Fruit fly (Drosophila melanogaster) whole organism, embryonic: Measurements from ENCODE around the gene Hsp83.

ENCODE experiments used
- Abd-B ChIP-seq: fragments of 200-800 bp; sonication (Bioruptor generic); optimal IDR thresholded peaks from 2 replicates; lab custom pipeline; 2018; ENCODE audit warnings: missing biosample characterization, mild to moderate bottlenecking, missing genetic modification characterization, moderate library complexity
- Aef1 ChIP-seq: fragments of 200-800 bp; sonication (Bioruptor generic); IDR thresholded peaks from 3 replicates; pipeline ENCODE4 v1.3.6; 2022; ENCODE audit warnings: missing biosample characterization, missing genetic modification characterization
- Asciz ChIP-seq: fragments of 200-800 bp; sonication (Bioruptor generic); optimal IDR thresholded peaks from 2 replicates; lab custom pipeline; 2017; ENCODE audit warnings: missing biosample characterization, mild to moderate bottlenecking, missing genetic modification characterization, missing genetic modification reagents
- Atf3 ChIP-seq: fragments of 200-800 bp; sonication (Bioruptor generic); optimal IDR thresholded peaks from 3 replicates; lab custom pipeline; 2016; ENCODE audit warnings: missing biosample characterization, missing genetic modification characterization
- CG10209 ChIP-seq: fragments of 200-800 bp; sonication (Bioruptor generic); optimal IDR thresholded peaks from 3 replicates; lab custom pipeline; 2017; ENCODE audit warnings: missing biosample characterization, mild to moderate bottlenecking, missing genetic modification characterization, missing genetic modification reagents
- CG10654 ChIP-seq: fragments of 200-800 bp; sonication (Bioruptor generic); optimal IDR thresholded peaks from 2 replicates; lab custom pipeline; 2016; ENCODE audit warnings: missing biosample characterization, missing genetic modification characterization
- CG12299 ChIP-seq: fragments of 200-800 bp; sonication (Bioruptor generic); optimal IDR thresholded peaks from 2 replicates; lab custom pipeline; 2018; ENCODE audit warnings: missing biosample characterization, mild to moderate bottlenecking, missing genetic modification characterization
- CG12391 ChIP-seq: fragments of 200-800 bp; sonication (Bioruptor generic); optimal IDR thresholded peaks from 3 replicates; lab custom pipeline; 2018; ENCODE audit warnings: missing biosample characterization, mild to moderate bottlenecking, missing genetic modification characterization, moderate library complexity
- CG13775 ChIP-seq: fragments of 200-800 bp; sonication (Bioruptor generic); optimal IDR thresholded peaks from 3 replicates; lab custom pipeline; 2017; ENCODE audit warnings: missing biosample characterization, mild to moderate bottlenecking, missing genetic modification characterization
- CG17328 ChIP-seq: fragments of 200-800 bp; sonication (Bioruptor generic); IDR thresholded peaks from 2 replicates; pipeline ENCODE4 v1.3.6; 2022; ENCODE audit warnings: missing biosample characterization, missing genetic modification characterization
- CG17912 ChIP-seq: fragments of 200-800 bp; sonication (Bioruptor generic); optimal IDR thresholded peaks from 2 replicates; lab custom pipeline; 2018; ENCODE audit warnings: missing biosample characterization, mild to moderate bottlenecking, missing genetic modification characterization
- CG1832 ChIP-seq: fragments of 200-800 bp; sonication (Bioruptor generic); optimal IDR thresholded peaks from 2 replicates; lab custom pipeline; 2017; ENCODE audit warnings: missing biosample characterization, mild to moderate bottlenecking, missing genetic modification characterization, inconsistent platforms
- CG2116 ChIP-seq: fragments of 200-800 bp; sonication (Bioruptor generic); optimal IDR thresholded peaks from 3 replicates; lab custom pipeline; 2018; ENCODE audit warnings: missing biosample characterization, mild to moderate bottlenecking, missing genetic modification characterization
- CG3847 ChIP-seq: fragments of 200-800 bp; sonication (Bioruptor generic); IDR thresholded peaks from 2 replicates; pipeline ENCODE4 v1.3.6; 2022; ENCODE audit warnings: missing biosample characterization, missing genetic modification characterization
- CG42726 ChIP-seq: fragments of 200-800 bp; sonication (Bioruptor generic); IDR thresholded peaks from 2 replicates; pipeline ENCODE4 v1.3.6; 2022; ENCODE audit warnings: missing biosample characterization, missing genetic modification characterization; ENCODE audit not compliant: partially characterized antibody
- CG43689 ChIP-seq: fragments of 200-800 bp; sonication (Bioruptor generic); IDR thresholded peaks from 2 replicates; pipeline ENCODE4 v1.3.6; 2022; ENCODE audit warnings: missing biosample characterization, missing genetic modification characterization
- CG6813 ChIP-seq: fragments of 200-800 bp; sonication (Bioruptor generic); optimal IDR thresholded peaks from 2 replicates; lab custom pipeline; 2017; ENCODE audit warnings: missing biosample characterization, missing genetic modification characterization, mild to moderate bottlenecking, moderate library complexity, missing genetic modification reagents
- CG7839 ChIP-seq: fragments of 200-800 bp; sonication (Bioruptor generic); optimal IDR thresholded peaks from 3 replicates; lab custom pipeline; 2018; ENCODE audit warnings: missing biosample characterization, mild to moderate bottlenecking, missing genetic modification characterization, moderate library complexity
- CG9437 ChIP-seq: fragments of 200-800 bp; sonication (Bioruptor generic); optimal IDR thresholded peaks from 2 replicates; lab custom pipeline; 2018; ENCODE audit warnings: missing biosample characterization, mild to moderate bottlenecking, missing genetic modification characterization
- Chrac-16 ChIP-seq: fragments of 200-800 bp; sonication (Bioruptor generic); optimal IDR thresholded peaks from 3 replicates; lab custom pipeline; 2016; ENCODE audit warnings: missing biosample characterization, missing genetic modification characterization
- CrebB ChIP-seq: fragments of 200-800 bp; sonication (Bioruptor generic); optimal IDR thresholded peaks from 3 replicates; lab custom pipeline; 2018; ENCODE audit warnings: missing biosample characterization, mild to moderate bottlenecking, missing genetic modification characterization
- Dip2 ChIP-seq: fragments of 200-800 bp; sonication (Bioruptor generic); IDR thresholded peaks from 2 replicates; pipeline ENCODE4 v1.3.6; 2022; ENCODE audit warnings: missing biosample characterization, missing genetic modification characterization
- Dip3 ChIP-seq: fragments of 200-800 bp; sonication (Bioruptor generic); optimal IDR thresholded peaks from 3 replicates; lab custom pipeline; 2016; ENCODE audit warnings: missing biosample characterization, missing genetic modification characterization
- HLH4C ChIP-seq: fragments of 200-800 bp; sonication (Bioruptor generic); IDR thresholded peaks from 3 replicates; pipeline ENCODE4 v1.3.6; 2022; ENCODE audit warnings: missing biosample characterization, missing genetic modification characterization; ENCODE audit not compliant: partially characterized antibody
- Hr3 ChIP-seq: fragments of 200-800 bp; sonication (Bioruptor generic); optimal IDR thresholded peaks from 3 replicates; lab custom pipeline; 2016; ENCODE audit warnings: missing biosample characterization, missing genetic modification characterization
- Jarid2 ChIP-seq: fragments of 200-800 bp; sonication (Bioruptor generic); optimal IDR thresholded peaks from 3 replicates; lab custom pipeline; 2017; ENCODE audit warnings: mild to moderate bottlenecking, missing biosample characterization, missing genetic modification reagents, missing genetic modification characterization
- Mrtf ChIP-seq: fragments of 200-800 bp; sonication (Bioruptor generic); IDR thresholded peaks from 3 replicates; pipeline ENCODE4 v1.3.6; 2022; ENCODE audit warnings: missing biosample characterization, missing genetic modification characterization
- Sox100B ChIP-seq: fragments of 200-800 bp; sonication (Bioruptor generic); optimal IDR thresholded peaks from 3 replicates; lab custom pipeline; 2018; ENCODE audit warnings: missing biosample characterization, mild to moderate bottlenecking, missing genetic modification characterization
- Sry-δ ChIP-seq: fragments of 200-800 bp; sonication (Bioruptor generic); optimal IDR thresholded peaks from 2 replicates; lab custom pipeline; 2016; ENCODE audit warnings: missing biosample characterization, missing genetic modification characterization
- Ssrp ChIP-seq: fragments of 200-800 bp; sonication (Bioruptor generic); optimal IDR thresholded peaks from 2 replicates; lab custom pipeline; 2018; ENCODE audit warnings: missing biosample characterization, mild to moderate bottlenecking, missing genetic modification characterization, moderate library complexity
- chm ChIP-seq: fragments of 200-800 bp; sonication (Bioruptor generic); IDR thresholded peaks from 2 replicates; pipeline ENCODE4 v1.3.6; 2022; ENCODE audit warnings: missing biosample characterization, missing genetic modification characterization
- dm ChIP-seq: fragments of 200-800 bp; sonication (Bioruptor generic); optimal IDR thresholded peaks from 3 replicates; lab custom pipeline; 2016; ENCODE audit warnings: missing biosample characterization, missing genetic modification characterization
- emc ChIP-seq: fragments of 200-800 bp; sonication (Bioruptor generic); optimal IDR thresholded peaks from 2 replicates; lab custom pipeline; 2016; ENCODE audit warnings: missing biosample characterization, missing genetic modification characterization
- ewg ChIP-seq: fragments of 200-800 bp; sonication (Bioruptor generic); optimal IDR thresholded peaks from 3 replicates; lab custom pipeline; 2017; ENCODE audit warnings: mild to moderate bottlenecking, missing biosample characterization, missing genetic modification reagents, missing genetic modification characterization
- gcm ChIP-seq: fragments of 200-800 bp; sonication (Bioruptor generic); optimal IDR thresholded peaks from 2 replicates; lab custom pipeline; 2019; ENCODE audit warnings: missing biosample characterization, mild to moderate bottlenecking, missing genetic modification characterization, moderate library complexity
- h ChIP-seq: fragments of >200 bp; optimal IDR thresholded peaks from 2 replicates; lab custom pipeline; 2017
- inv ChIP-seq: fragments of 200-800 bp; sonication (Bioruptor generic); IDR thresholded peaks from 2 replicates; pipeline ENCODE4 v1.3.6; 2022; ENCODE audit warnings: missing biosample characterization, missing genetic modification characterization; ENCODE audit not compliant: partially characterized antibody
- kni ChIP-seq: fragments of 200-800 bp; sonication (Bioruptor generic); optimal IDR thresholded peaks from 3 replicates; lab custom pipeline; 2017; ENCODE audit warnings: mild to moderate bottlenecking, missing biosample characterization, missing genetic modification reagents, missing genetic modification characterization
- knrl ChIP-seq: fragments of 200-800 bp; sonication (Bioruptor generic); IDR thresholded peaks from 3 replicates; pipeline ENCODE4 v1.3.6; 2022; ENCODE audit warnings: missing biosample characterization, missing genetic modification characterization; ENCODE audit not compliant: partially characterized antibody
- lbe ChIP-seq: fragments of 200-800 bp; sonication (Bioruptor generic); optimal IDR thresholded peaks from 2 replicates; lab custom pipeline; 2016; ENCODE audit warnings: missing biosample characterization, mild to moderate bottlenecking, missing genetic modification characterization
- lov ChIP-seq, 2 experiments: fragments of 200-800 bp in 1 of 2; fragments of >200 bp in 1 of 2; sonication (Bioruptor generic) in 1 of 2; IDR thresholded peaks in 1 of 2; optimal IDR thresholded peaks in 1 of 2; 2 replicates in 1 of 2; 3 replicates in 1 of 2; pipeline versions ENCODE4 v1.3.6 to Lab custom; 2017 to 2022; ENCODE audit warnings: missing biosample characterization in 1 of 2, missing genetic modification characterization in 1 of 2
- maf-S ChIP-seq: fragments of 200-800 bp; sonication (Bioruptor generic); optimal IDR thresholded peaks from 2 replicates; lab custom pipeline; 2016; ENCODE audit warnings: missing biosample characterization, missing genetic modification characterization
- pan ChIP-seq, 4 experiments: fragments of >200 bp in 3 of 4; fragments of 200-800 bp in 1 of 4; sonication (Bioruptor generic) in 1 of 4; optimal IDR thresholded peaks in 3 of 4; IDR thresholded peaks in 1 of 4; 2 replicates each; pipeline versions ENCODE4 v1.3.6 to Lab custom; 2017 to 2022; ENCODE audit warnings: missing biosample characterization in 2 of 4, missing genetic modification characterization in 2 of 4, mixed read lengths in 1 of 4
- phol ChIP-seq: fragments of 200-800 bp; sonication (Bioruptor generic); optimal IDR thresholded peaks from 3 replicates; lab custom pipeline; 2018; ENCODE audit warnings: missing biosample characterization, mild to moderate bottlenecking, missing genetic modification characterization, moderate library complexity
- repo ChIP-seq: fragments of 200-800 bp; sonication (Bioruptor generic); optimal IDR thresholded peaks from 2 replicates; lab custom pipeline; 2016; ENCODE audit warnings: missing biosample characterization, missing genetic modification characterization
- wdn ChIP-seq: fragments of 200-800 bp; sonication (Bioruptor generic); IDR thresholded peaks from 2 replicates; pipeline ENCODE4 v1.3.6; 2022; ENCODE audit warnings: missing biosample characterization, missing genetic modification characterization
- wek ChIP-seq: fragments of 200-800 bp; sonication (Bioruptor generic); optimal IDR thresholded peaks from 3 replicates; lab custom pipeline; 2018; ENCODE audit warnings: missing biosample characterization, mild to moderate bottlenecking, missing genetic modification characterization, moderate library complexity

Hsp83 gene

dm6 chr3L:3224740-3225719, 32.3 kb downstream of the Hsp83 start, which contains the start of gene Larp4B (continued):
- no peak for TF ChIP-seq gcm (GFP tag; lab: Kevin White, UChicago)
- peak; percentile 46 for TF ChIP-seq CG9437
- TF ChIP-seq Jarid2 (GFP tag; lab: Kevin White, UChicago), result no peak
- TF ChIP-seq repo (GFP tag; lab: Kevin White, UChicago), result no peak
- TF ChIP-seq CG6813 (GFP tag; lab: Kevin White, UChicago), result no peak
- TF ChIP-seq Chrac-16 (GFP tag; lab: Kevin White, UChicago), result no peak
- TF ChIP-seq Abd-B (GFP tag; lab: Kevin White, UChicago), result no peak
- TF ChIP-seq pan (optimal IDR thresholded peaks at IDR 0.05; lab: Kevin White, UChicago), result no peak
- no peak for TF ChIP-seq pan (GFP tag; optimal IDR thresholded peaks at IDR 0.05 in 1 of 2, IDR thresholded peaks at IDR 0.05 in 1 of 2)
- no peak for TF ChIP-seq wek (GFP tag; lab: Kevin White, UChicago)
- TF ChIP-seq h, result no peak
- no peak for TF ChIP-seq wdn
- peak; percentile 80 for TF ChIP-seq dm
- no peak for TF ChIP-seq CG1832 (GFP tag; lab: Kevin White, UChicago)
- no peak for TF ChIP-seq chm (GFP tag; lab: Robert Waterston, UW)
- TF ChIP-seq Ssrp, result peak; percentile 14
- no peak for TF ChIP-seq lov (optimal IDR thresholded peaks at IDR 0.05; lab: Kevin White, UChicago)
- no peak for TF ChIP-seq lov (GFP tag; IDR thresholded peaks at IDR 0.05; lab: Robert Waterston, UW)
- TF ChIP-seq Dip2 (GFP tag; lab: Robert Waterston, UW), result no peak
- TF ChIP-seq emc (GFP tag; lab: Kevin White, UChicago), result no peak
- no peak for TF ChIP-seq kni (GFP tag; lab: Kevin White, UChicago)
- peak; percentile 47 for TF ChIP-seq CG3847 (GFP tag; lab: Robert Waterston, UW)
- peak; percentile 54 for TF ChIP-seq phol (tag; lab: Kevin White, UChicago)
- TF ChIP-seq CrebB (tag; lab: Kevin White, UChicago), result no peak
- no peak for TF ChIP-seq CG17912 (GFP tag; lab: Kevin White, UChicago)
- no peak for TF ChIP-seq CG7839 (tag; lab: Kevin White, UChicago)
- no peak for TF ChIP-seq ewg
- TF ChIP-seq CG13775, result peak; percentile 37
- no peak for TF ChIP-seq Hr3 (GFP tag; lab: Kevin White, UChicago)
- no peak for TF ChIP-seq Dip3 (GFP tag; lab: Kevin White, UChicago)
- no peak for TF ChIP-seq CG43689
- TF ChIP-seq HLH4C (GFP tag; lab: Robert Waterston, UW), result peak; percentile 55; the same call in 2 of the 3 replicates
- peak; percentile 98 for TF ChIP-seq CG2116 (GFP tag; lab: Kevin White, UChicago)
- peak; percentile 69 for TF ChIP-seq Sry-δ
- peak; percentile 40 for TF ChIP-seq lbe (GFP tag; lab: Kevin White, UChicago)
- no peak for TF ChIP-seq Asciz (GFP tag; lab: Kevin White, UChicago)
- TF ChIP-seq CG10654 (GFP tag; lab: Kevin White, UChicago), result no peak
- no peak for TF ChIP-seq Mrtf (GFP tag; lab: Robert Waterston, UW)
- no peak for TF ChIP-seq CG17328 (GFP tag; lab: Robert Waterston, UW)
- TF ChIP-seq CG12391 (tag; lab: Kevin White, UChicago), result peak; percentile 1
- TF ChIP-seq Aef1 (GFP tag; lab: Robert Waterston, UW), result no peak
- no peak for TF ChIP-seq maf-S (GFP tag; lab: Kevin White, UChicago)
- TF ChIP-seq CG10209, result no peak
- peak; percentile 76 for TF ChIP-seq knrl
- no peak for TF ChIP-seq CG12299
- TF ChIP-seq CG42726, result 0 out of 2 replicates have a peak, but pooled peaks have one; percentile 46
- TF ChIP-seq Atf3, result no peak
- peak; percentile 59; the same call in 1 of the 2 replicates for TF ChIP-seq inv (GFP tag; lab: Robert Waterston, UW)
- no peak for TF ChIP-seq Sox100B (GFP tag; lab: Kevin White, UChicago)
